Worm (Caenorhabditis elegans): ENCODE results near the gene R08C7.5.

DNA sequence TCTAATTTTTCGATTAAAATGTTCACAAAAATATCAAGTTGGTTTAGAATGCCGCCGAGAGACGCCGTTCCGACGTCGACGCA lies 17.1 kb downstream of the R08C7.5 start, which contains the start of gene chat-1:
- TF ChIP-seq nhr-2 (tag; optimal IDR thresholded peaks at IDR 0.05) (no peak), ztf-11 (tag; optimal IDR thresholded peaks at IDR 0.05) (no peak), snpc-4 (tag; optimal IDR thresholded peaks at IDR 0.05) (no peak)

All from whole organism, mixed stage, embryonic.